Fruit fly (Drosophila melanogaster) whole organism, embryonic: ENCODE data around the gene CG5641.

Experiments
- B-H2 ChIP-seq: fragments of 200-800 bp; sonication (Bioruptor generic); optimal IDR thresholded peaks from 2 replicates; lab custom pipeline; 2018; ENCODE audit warnings: missing biosample characterization, mild to moderate bottlenecking, missing genetic modification characterization
- Bteb2 ChIP-seq: fragments of 200-800 bp; sonication (Bioruptor generic); optimal IDR thresholded peaks from 2 replicates; lab custom pipeline; 2016; ENCODE audit warnings: missing biosample characterization, missing genetic modification characterization
- CG11560 ChIP-seq: fragments of 200-800 bp; sonication (Bioruptor generic); IDR thresholded peaks from 3 replicates; pipeline ENCODE4 v1.3.6; 2022; ENCODE audit warnings: missing biosample characterization, missing genetic modification characterization
- CG12155 ChIP-seq: fragments of 200-800 bp; sonication (Bioruptor generic); optimal IDR thresholded peaks from 3 replicates; lab custom pipeline; 2016; ENCODE audit warnings: missing biosample characterization, missing genetic modification characterization
- CG12744 ChIP-seq: fragments of 200-800 bp; sonication (Bioruptor generic); optimal IDR thresholded peaks from 2 replicates; lab custom pipeline; 2016; ENCODE audit warnings: missing biosample characterization, missing genetic modification characterization
- CG13894 ChIP-seq: fragments of 200-800 bp; sonication (Bioruptor generic); optimal IDR thresholded peaks from 3 replicates; lab custom pipeline; 2018; ENCODE audit warnings: missing biosample characterization, mild to moderate bottlenecking, missing genetic modification characterization, moderate library complexity
- CG15073 ChIP-seq: fragments of 200-800 bp; sonication (Bioruptor generic); optimal IDR thresholded peaks from 2 replicates; lab custom pipeline; 2016; ENCODE audit warnings: missing biosample characterization, missing genetic modification characterization
- CG15601 ChIP-seq: fragments of 200-800 bp; sonication (Bioruptor generic); optimal IDR thresholded peaks from 3 replicates; lab custom pipeline; 2019; ENCODE audit warnings: missing biosample characterization, mild to moderate bottlenecking, missing genetic modification characterization, moderate library complexity
- CG17361 ChIP-seq: fragments of 200-800 bp; sonication (Bioruptor generic); IDR thresholded peaks from 3 replicates; pipeline ENCODE4 v1.3.6; 2022; ENCODE audit warnings: missing biosample characterization, missing genetic modification characterization
- CG2129 ChIP-seq: fragments of 200-800 bp; sonication (Bioruptor generic); IDR thresholded peaks from 2 replicates; pipeline ENCODE4 v1.3.6; 2022; ENCODE audit warnings: missing biosample characterization, missing genetic modification characterization; ENCODE audit not compliant: partially characterized antibody
- CG42726 ChIP-seq: fragments of 200-800 bp; sonication (Bioruptor generic); IDR thresholded peaks from 2 replicates; pipeline ENCODE4 v1.3.6; 2022; ENCODE audit warnings: missing biosample characterization, missing genetic modification characterization; ENCODE audit not compliant: partially characterized antibody
- CG4854 ChIP-seq: fragments of 200-800 bp; sonication (Bioruptor generic); optimal IDR thresholded peaks from 2 replicates; lab custom pipeline; 2016; ENCODE audit warnings: missing biosample characterization, missing genetic modification characterization, inconsistent platforms
- CG6254 ChIP-seq: fragments of 200-800 bp; sonication (Bioruptor generic); optimal IDR thresholded peaks from 3 replicates; lab custom pipeline; 2017; ENCODE audit warnings: mild to moderate bottlenecking, missing biosample characterization, missing genetic modification reagents, missing genetic modification characterization
- CG6683 ChIP-seq: fragments of 200-800 bp; sonication (Bioruptor generic); optimal IDR thresholded peaks from 2 replicates; lab custom pipeline; 2017; ENCODE audit warnings: missing biosample characterization, mild to moderate bottlenecking, missing genetic modification characterization, missing genetic modification reagents
- CG6791 ChIP-seq: fragments of 200-800 bp; sonication (Bioruptor generic); IDR thresholded peaks from 3 replicates; pipeline ENCODE4 v1.3.6; 2022; ENCODE audit warnings: missing biosample characterization, missing genetic modification characterization; ENCODE audit not compliant: partially characterized antibody
- CG7357 ChIP-seq: fragments of 200-800 bp; sonication (Bioruptor generic); IDR thresholded peaks from 3 replicates; pipeline ENCODE4 v1.3.6; 2022; ENCODE audit warnings: missing biosample characterization, missing genetic modification characterization
- CG7556 ChIP-seq: fragments of 200-800 bp; sonication (Bioruptor generic); optimal IDR thresholded peaks from 2 replicates; lab custom pipeline; 2017; ENCODE audit warnings: missing biosample characterization, mild to moderate bottlenecking, missing genetic modification characterization
- CkIIα-i1 ChIP-seq: fragments of 200-800 bp; sonication (Bioruptor generic); IDR thresholded peaks from 2 replicates; pipeline ENCODE4 v1.3.6; 2022; ENCODE audit warnings: missing biosample characterization, missing genetic modification characterization
- ERR ChIP-seq: fragments of 200-800 bp; sonication (Bioruptor generic); optimal IDR thresholded peaks from 2 replicates; lab custom pipeline; 2016; ENCODE audit warnings: missing biosample characterization, missing genetic modification characterization
- Fer1 ChIP-seq: fragments of 200-800 bp; sonication (Bioruptor generic); optimal IDR thresholded peaks from 2 replicates; lab custom pipeline; 2017; ENCODE audit warnings: missing biosample characterization, mild to moderate bottlenecking, missing genetic modification characterization
- Fer3 ChIP-seq: fragments of 200-800 bp; sonication (Bioruptor generic); optimal IDR thresholded peaks from 2 replicates; lab custom pipeline; 2018; ENCODE audit warnings: missing biosample characterization, mild to moderate bottlenecking, missing genetic modification characterization, moderate library complexity
- HLH54F ChIP-seq: fragments of 200-800 bp; sonication (Bioruptor generic); optimal IDR thresholded peaks from 3 replicates; lab custom pipeline; 2016; ENCODE audit warnings: missing biosample characterization, missing genetic modification characterization
- Lpt ChIP-seq: fragments of >200 bp; optimal IDR thresholded peaks from 2 replicates; lab custom pipeline; 2018; ENCODE audit warnings: missing biosample characterization, missing genetic modification characterization
- MESR4 ChIP-seq: fragments of 200-800 bp; sonication (Bioruptor generic); optimal IDR thresholded peaks from 2 replicates; lab custom pipeline; 2018; ENCODE audit warnings: missing biosample characterization, mild to moderate bottlenecking, missing genetic modification characterization, moderate library complexity
- Oaz ChIP-seq: fragments of 200-800 bp; sonication (Bioruptor generic); IDR thresholded peaks from 2 replicates; pipeline ENCODE4 v1.3.6; 2022; ENCODE audit warnings: missing biosample characterization, missing genetic modification characterization
- Pdp1 ChIP-seq, 2 experiments: fragments of 200-800 bp; sonication (Bioruptor generic); optimal IDR thresholded peaks; 3 replicates each; lab custom pipeline; 2016; ENCODE audit warnings: missing biosample characterization in 2 of 2, missing genetic modification characterization in 2 of 2, mild to moderate bottlenecking in 1 of 2, moderate library complexity in 1 of 2
- Stat92E ChIP-seq, 3 experiments: fragments of >200 bp in 2 of 3; fragments of 200-800 bp in 1 of 3; sonication (Bioruptor generic) in 1 of 3; optimal IDR thresholded peaks; 2 replicates each; lab custom pipeline; 2017 to 2019; ENCODE audit warnings: missing biosample characterization in 3 of 3, missing genetic modification characterization in 3 of 3, mild to moderate bottlenecking in 1 of 3, moderate library complexity in 1 of 3
- Xbp1 ChIP-seq: fragments of 200-800 bp; sonication (Bioruptor generic); optimal IDR thresholded peaks from 3 replicates; lab custom pipeline; 2016; ENCODE audit warnings: missing biosample characterization, mild to moderate bottlenecking, missing genetic modification characterization
- aop ChIP-seq: fragments of 200-800 bp; sonication (Bioruptor generic); IDR thresholded peaks from 2 replicates; pipeline ENCODE4 v1.3.6; 2022; ENCODE audit warnings: missing biosample characterization, missing genetic modification characterization
- az2 ChIP-seq: fragments of 200-800 bp; sonication (Bioruptor generic); optimal IDR thresholded peaks from 3 replicates; lab custom pipeline; 2016; ENCODE audit warnings: missing biosample characterization, missing genetic modification characterization
- bab2 ChIP-seq: fragments of 200-800 bp; sonication (Bioruptor generic); optimal IDR thresholded peaks from 2 replicates; lab custom pipeline; 2016; ENCODE audit warnings: missing biosample characterization, missing genetic modification characterization
- bbx ChIP-seq: fragments of 200-800 bp; sonication (Bioruptor generic); IDR thresholded peaks from 2 replicates; pipeline ENCODE4 v1.3.6; 2022; ENCODE audit warnings: missing biosample characterization, missing genetic modification characterization; ENCODE audit not compliant: partially characterized antibody
- crc ChIP-seq: fragments of 200-800 bp; sonication (Bioruptor generic); optimal IDR thresholded peaks from 2 replicates; lab custom pipeline; 2016; ENCODE audit warnings: missing biosample characterization, missing genetic modification characterization
- crp ChIP-seq, 2 experiments: fragments of 200-800 bp; sonication (Bioruptor generic); optimal IDR thresholded peaks; 2 replicates in 1 of 2; 3 replicates in 1 of 2; lab custom pipeline; 2017; ENCODE audit warnings: missing biosample characterization in 2 of 2, missing genetic modification characterization in 2 of 2, mild to moderate bottlenecking in 1 of 2, moderate library complexity in 1 of 2
- dm ChIP-seq: fragments of 200-800 bp; sonication (Bioruptor generic); optimal IDR thresholded peaks from 3 replicates; lab custom pipeline; 2016; ENCODE audit warnings: missing biosample characterization, missing genetic modification characterization
- fru ChIP-seq: fragments of >200 bp; optimal IDR thresholded peaks from 2 replicates; lab custom pipeline; 2017
- gfzf ChIP-seq: fragments of 200-800 bp; sonication (Bioruptor generic); optimal IDR thresholded peaks from 2 replicates; lab custom pipeline; 2016; ENCODE audit warnings: missing biosample characterization, mild to moderate bottlenecking, missing genetic modification characterization, moderate library complexity
- hkb ChIP-seq, 2 experiments: fragments of 200-800 bp in 1 of 2; fragments of >200 bp in 1 of 2; sonication (Bioruptor generic) in 1 of 2; IDR thresholded peaks in 1 of 2; optimal IDR thresholded peaks in 1 of 2; 2 replicates each; pipeline versions ENCODE4 v1.3.6 to Lab custom; 2017 to 2022; ENCODE audit warnings: missing biosample characterization in 1 of 2, missing genetic modification characterization in 1 of 2
- lola ChIP-seq, 3 experiments: fragments of >200 bp in 2 of 3; fragments of 200-800 bp in 1 of 3; sonication (Bioruptor generic) in 1 of 3; optimal IDR thresholded peaks; 2 replicates each; lab custom pipeline; 2017 to 2019; ENCODE audit warnings: missing biosample characterization in 3 of 3, missing genetic modification characterization in 3 of 3, mild to moderate bottlenecking in 1 of 3, moderate library complexity in 1 of 3
- onecut ChIP-seq: fragments of 200-800 bp; sonication (Bioruptor generic); IDR thresholded peaks from 2 replicates; pipeline ENCODE4 v1.3.6; 2022; ENCODE audit warnings: missing biosample characterization, missing genetic modification characterization
- phol ChIP-seq: fragments of 200-800 bp; sonication (Bioruptor generic); optimal IDR thresholded peaks from 3 replicates; lab custom pipeline; 2018; ENCODE audit warnings: missing biosample characterization, mild to moderate bottlenecking, missing genetic modification characterization, moderate library complexity
- ranshi ChIP-seq: fragments of 200-800 bp; sonication (Bioruptor generic); IDR thresholded peaks from 2 replicates; pipeline ENCODE4 v1.3.6; 2022; ENCODE audit warnings: missing biosample characterization, missing genetic modification characterization
- sna ChIP-seq: fragments of 200-800 bp; sonication (Bioruptor generic); IDR thresholded peaks from 2 replicates; pipeline ENCODE4 v1.3.6; 2022; ENCODE audit warnings: missing biosample characterization, missing genetic modification characterization; ENCODE audit not compliant: partially characterized antibody
- stwl ChIP-seq: fragments of 200-800 bp; sonication (Bioruptor generic); optimal IDR thresholded peaks from 3 replicates; lab custom pipeline; 2018; ENCODE audit warnings: missing biosample characterization, mild to moderate bottlenecking, missing genetic modification characterization, moderate library complexity
- tio ChIP-seq: fragments of 200-800 bp; sonication (Bioruptor generic); optimal IDR thresholded peaks from 2 replicates; lab custom pipeline; 2017; ENCODE audit warnings: missing biosample characterization, missing genetic modification characterization, inconsistent platforms
- tna ChIP-seq: fragments of 200-800 bp; sonication (Bioruptor generic); IDR thresholded peaks from 2 replicates; pipeline ENCODE4 v1.3.6; 2022; ENCODE audit warnings: missing biosample characterization, missing genetic modification characterization; ENCODE audit not compliant: partially characterized antibody
- trem ChIP-seq: fragments of 200-800 bp; optimal IDR thresholded peaks from 3 replicates; lab custom pipeline; 2019; ENCODE audit warnings: missing biosample characterization, mild to moderate bottlenecking, missing genetic modification characterization, moderate library complexity
- twi ChIP-seq: fragments of 200-800 bp; optimal IDR thresholded peaks from 2 replicates; lab custom pipeline; 2019; ENCODE audit warnings: missing biosample characterization, mild to moderate bottlenecking, missing genetic modification characterization, moderate library complexity
- zen ChIP-seq: fragments of 200-800 bp; sonication (Bioruptor generic); optimal IDR thresholded peaks from 3 replicates; lab custom pipeline; 2018; ENCODE audit warnings: missing biosample characterization, mild to moderate bottlenecking, missing genetic modification characterization, moderate library complexity

CG5641 gene

dm6 chr3R:12456370-12456940, 27.4 kb upstream of the CG5641 start, which contains the start of gene trus (continued):
- TF ChIP-seq CG13894 (tag; lab: Kevin White, UChicago) (no peak), CkIIα-i1 (GFP tag; lab: Robert Waterston, UW) (no peak), crp (GFP tag; optimal IDR thresholded peaks at IDR 0.05; lab: Kevin White, UChicago) (peak in 1 of 2 experiments; percentile 42), Oaz (no peak), bbx (GFP tag; lab: Robert Waterston, UW) (peak; percentile 93), CG7357 (no peak), twi (tag; lab: Kevin White, UChicago) (no peak), HLH54F (GFP tag; lab: Kevin White, UChicago) (no peak), onecut (GFP tag; lab: Robert Waterston, UW) (peak; percentile 90), bab2 (no peak), lola (GFP tag; optimal IDR thresholded peaks at IDR 0.05; lab: Kevin White, UChicago) (no peak), CG11560 (tag; lab: Robert Waterston, UW) (peak; percentile 94), Lpt (GFP tag; lab: Kevin White, UChicago) (no peak), sna (GFP tag; lab: Robert Waterston, UW) (peak; percentile 77), Xbp1 (no peak), Pdp1 (GFP tag; optimal IDR thresholded peaks at IDR 0.05; lab: Kevin White, UChicago) (no peak), crc (no peak), tio (no peak), MESR4 (GFP tag; lab: Kevin White, UChicago) (peak; percentile 79), aop (GFP tag; lab: Robert Waterston, UW) (no peak), hkb (optimal IDR thresholded peaks at IDR 0.05; lab: Kevin White, UChicago) (no peak), hkb (GFP tag; IDR thresholded peaks at IDR 0.05; lab: Robert Waterston, UW) (no peak), dm (peak; percentile 11), CG42726 (peak; percentile 46; the same call in 1 of the 2 replicates), fru (lab: Kevin White, UChicago) (no peak), CG15601 (tag; lab: Kevin White, UChicago) (peak; percentile 89), gfzf (peak; percentile 24), CG12155 (GFP tag; lab: Kevin White, UChicago) (no peak), CG6683 (GFP tag; lab: Kevin White, UChicago) (no peak), trem (tag; lab: Kevin White, UChicago) (peak; percentile 39), Bteb2 (GFP tag; lab: Kevin White, UChicago) (no peak), CG6254 (GFP tag; lab: Kevin White, UChicago) (no peak), CG15073 (GFP tag; lab: Kevin White, UChicago) (no peak), zen (tag; lab: Kevin White, UChicago) (peak; percentile 7), Fer3 (tag; lab: Kevin White, UChicago) (no peak), Stat92E (GFP tag; optimal IDR thresholded peaks at IDR 0.05; lab: Kevin White, UChicago) (peak in 1 of 3 experiments; percentile 9), CG2129 (peak; percentile 78), CG12744 (GFP tag; lab: Kevin White, UChicago) (no peak), Fer1 (GFP tag; lab: Kevin White, UChicago) (peak; percentile 13), CG6791 (GFP tag; lab: Robert Waterston, UW) (peak; percentile 86), az2 (GFP tag; lab: Kevin White, UChicago) (no peak), CG7556 (GFP tag; lab: Kevin White, UChicago) (no peak), B-H2 (GFP tag; lab: Kevin White, UChicago) (peak; percentile 11), phol (tag; lab: Kevin White, UChicago) (no peak), CG17361 (no peak), stwl (tag; lab: Kevin White, UChicago) (peak; percentile 74), ERR (GFP tag; lab: Kevin White, UChicago) (no peak), CG4854 (GFP tag; lab: Kevin White, UChicago) (no peak), ranshi (no peak), tna (GFP tag; lab: Robert Waterston, UW) (peak; percentile 82)
